Worm (Caenorhabditis elegans): ENCODE results near the gene C28D4.5.

The C28D4.5 gene

ce11 chrIV:9746762-9747161, at the start of gene C28D4.5:
TSS of gene C28D4.5 (minus strand) at chrIV:9746862.
- TF ChIP-seq madf-2 (tag; optimal IDR thresholded peaks at IDR 0.05) = no peak
- TF ChIP-seq sdc-2 (tag; optimal IDR thresholded peaks at IDR 0.05) = no peak
- TF ChIP-seq hlh-13 (GFP tag; optimal IDR thresholded peaks at IDR 0.05) = no peak
- no peak for TF ChIP-seq hlh-15 (tag; optimal IDR thresholded peaks at IDR 0.05)
- TF ChIP-seq lim-6 (tag; optimal IDR thresholded peaks at IDR 0.05) = no peak
- TF ChIP-seq ahr-1 (tag; optimal IDR thresholded peaks at IDR 0.05) = no peak
- no peak for TF ChIP-seq gmeb-2 (tag; optimal IDR thresholded peaks at IDR 0.05)
- TF ChIP-seq ceh-19 (GFP tag; optimal IDR thresholded peaks at IDR 0.05) = no peak
- no peak for TF ChIP-seq hlh-8 (tag; optimal IDR thresholded peaks at IDR 0.05)
- TF ChIP-seq pros-1 (tag; optimal IDR thresholded peaks at IDR 0.05) = no peak
- no peak for TF ChIP-seq pha-2 (tag; optimal IDR thresholded peaks at IDR 0.05)
- TF ChIP-seq ceh-22 (tag; optimal IDR thresholded peaks at IDR 0.05) = no peak
- TF ChIP-seq hlh-6 (tag; optimal IDR thresholded peaks at IDR 0.05) = no peak
- TF ChIP-seq ref-2 (tag; optimal IDR thresholded peaks at IDR 0.05) = no peak
- no peak for TF ChIP-seq K09A11.1 (tag; optimal IDR thresholded peaks at IDR 0.05; ENCODE audit: insufficient read depth)
- no peak for TF ChIP-seq zip-5 (tag; optimal IDR thresholded peaks at IDR 0.05)
- no peak for TF ChIP-seq nfya-1 (tag; optimal IDR thresholded peaks at IDR 0.05)

ce11 chrIV:9795250-9795649, 48.6 kb upstream of the C28D4.5 start:
- TF ChIP-seq tbx-7 (tag; optimal IDR thresholded peaks at IDR 0.05) (no peak), zip-5 (tag; optimal IDR thresholded peaks at IDR 0.05) (no peak), ref-2 (tag; optimal IDR thresholded peaks at IDR 0.05) (no peak), Y22D7AL.16 (tag; optimal IDR thresholded peaks at IDR 0.05) (no peak), ceh-24 (tag; optimal IDR thresholded peaks at IDR 0.05) (no peak)

ce11 chrIV:9790708-9791107, 44.0 kb upstream of the C28D4.5 start:
- TF ChIP-seq hlh-30 (tag; optimal IDR thresholded peaks at IDR 0.05; ENCODE audit: insufficient read depth) = no peak
- no peak for TF ChIP-seq unc-86 (tag; optimal IDR thresholded peaks at IDR 0.05)
- no peak for TF ChIP-seq unc-3 (GFP tag; conservative IDR thresholded peaks at IDR 0.05)
- no peak for TF ChIP-seq unc-3 (tag; optimal IDR thresholded peaks at IDR 0.05)
- no peak for TF ChIP-seq C08G9.2 (tag; optimal IDR thresholded peaks at IDR 0.05)
- TF ChIP-seq pha-2 (tag; optimal IDR thresholded peaks at IDR 0.05) = no peak
- TF ChIP-seq fkh-10 (GFP tag; optimal IDR thresholded peaks at IDR 0.05) = no peak
- no peak for TF ChIP-seq pha-4 (tag; optimal IDR thresholded peaks at IDR 0.05)

ce11 chrIV:9789496-9789895, 42.8 kb upstream of the C28D4.5 start, which contains the start of gene T13F2.4:
TSS of gene T13F2.4 (plus strand) at chrIV:9789796.
- no peak for TF ChIP-seq ceh-22 (tag; optimal IDR thresholded peaks at IDR 0.05)
- no peak for TF ChIP-seq hlh-15 (tag; optimal IDR thresholded peaks at IDR 0.05)
- TF ChIP-seq zip-5 (tag; optimal IDR thresholded peaks at IDR 0.05) = no peak
- TF ChIP-seq ceh-30 (tag; optimal IDR thresholded peaks at IDR 0.05) = no peak
- no peak for TF ChIP-seq ceh-48 (tag; optimal IDR thresholded peaks at IDR 0.05)
- TF ChIP-seq pha-2 (tag; optimal IDR thresholded peaks at IDR 0.05) = no peak
- TF ChIP-seq rnt-1 (tag; optimal IDR thresholded peaks at IDR 0.05) = no peak
- TF ChIP-seq ztf-16 (tag; optimal IDR thresholded peaks at IDR 0.05) = no peak
- TF ChIP-seq madf-2 (tag; optimal IDR thresholded peaks at IDR 0.05) = no peak
- no peak for TF ChIP-seq K09A11.1 (tag; optimal IDR thresholded peaks at IDR 0.05; ENCODE audit: insufficient read depth)

- TF ChIP-seq fkh-6 (tag; optimal IDR thresholded peaks at IDR 0.05) (no peak), pqm-1 (tag; optimal IDR thresholded peaks at IDR 0.05) (no peak), fkh-10 (GFP tag; optimal IDR thresholded peaks at IDR 0.05) (no peak), madf-2 (tag; optimal IDR thresholded peaks at IDR 0.05) (no peak), ets-4 (tag; optimal IDR thresholded peaks at IDR 0.05) (no peak), sox-2 (GFP tag; IDR thresholded peaks at IDR 0.05) (no peak), syd-9 (tag; optimal IDR thresholded peaks at IDR 0.05) (no peak), odd-2 (tag; optimal IDR thresholded peaks at IDR 0.05) (no peak), fax-1 (tag; optimal IDR thresholded peaks at IDR 0.05) (no peak), ttx-3 (tag; optimal IDR thresholded peaks at IDR 0.05) (no peak), npax-4 (tag; optimal IDR thresholded peaks at IDR 0.05) (no peak), ceh-45 (GFP tag; IDR thresholded peaks at IDR 0.05) (no peak)
These were observed 38.0 kb upstream of the C28D4.5 start, which contains the start of gene sre-4 for ce11 chrIV:9784689-9785088. TSS of gene sre-4 (minus strand) at chrIV:9784789.

Measured in whole organism, late embryonic.